Fruit fly (Drosophila melanogaster): ENCODE results near the gene Gcn5.

dm6 chr3L:12484948-12485347 lies 38.9 kb downstream of the Gcn5 start, which contains the start of gene CG10663:
- TF ChIP-seq pan (optimal IDR thresholded peaks at IDR 0.05) (no peak), Abd-B (GFP tag; optimal IDR thresholded peaks at IDR 0.05) (no peak), usp (GFP tag; optimal IDR thresholded peaks at IDR 0.05) (no peak), dl (GFP tag; optimal IDR thresholded peaks at IDR 0.05; ENCODE audit: insufficient read depth in 1 of 2, partially characterized antibody in 2 of 2) (no peak), Dfd (GFP tag; optimal IDR thresholded peaks at IDR 0.05) (no peak), fru (GFP tag; optimal IDR thresholded peaks at IDR 0.05) (no peak), OdsH (GFP tag; optimal IDR thresholded peaks at IDR 0.05) (no peak), CG32264 (GFP tag; optimal IDR thresholded peaks at IDR 0.05) (no peak), lola (GFP tag; optimal IDR thresholded peaks at IDR 0.05) (no peak), psq (GFP tag; optimal IDR thresholded peaks at IDR 0.05) (no peak), ey (GFP tag; optimal IDR thresholded peaks at IDR 0.05) (no peak), jim (GFP tag; optimal IDR thresholded peaks at IDR 0.05) (no peak), Vsx2 (GFP tag; optimal IDR thresholded peaks at IDR 0.05; ENCODE audit: partially characterized antibody) (no peak), sage (GFP tag; optimal IDR thresholded peaks at IDR 0.05) (no peak)

Measured in whole organism, wandering third instar larva.